Worm (Caenorhabditis elegans) whole organism, L1 larva: ENCODE data around the gene F10E9.10.

Experiments
- ceh-90 ChIP-seq: sonication (generic microtip); optimal IDR thresholded peaks from 2 replicates; lab custom pipeline; 2016; ENCODE audit warnings: missing genetic modification characterization, missing compliant biosample characterization
- elt-2 ChIP-seq: sonication (generic microtip); optimal IDR thresholded peaks from 2 replicates; lab custom pipeline; 2016; ENCODE audit warnings: missing genetic modification characterization, mild to moderate bottlenecking, inconsistent platforms, missing compliant biosample characterization, missing genetic modification reagents

- TF ChIP-seq elt-2 (tag; lab: Kevin White, UChicago) = no peak
- no peak for TF ChIP-seq ceh-90 (tag; lab: Kevin White, UChicago)
Observed at ce11 chrIII:8324412-8324811, 4.3 kb upstream of the F10E9.10 start, which contains the start of gene F10E9.12.
